Worm (Caenorhabditis elegans) whole organism, young adult: ENCODE measurements around the gene hlh-27.

ENCODE experiments used
- C06A6.2 ChIP-seq: fragments of 200-800 bp; sonication (Bioruptor generic); conservative IDR thresholded peaks from 2 replicates; pipeline ENCODE4 v1.3.6; 2022; ENCODE audit warnings: missing genetic modification characterization, missing compliant biosample characterization
- F23B12.7 ChIP-seq: sonication (generic microtip); optimal IDR thresholded peaks from 2 replicates; lab custom pipeline; 2017; ENCODE audit warnings: missing genetic modification characterization, mild to moderate bottlenecking, missing compliant biosample characterization, antibody characterized with exemption, moderate library complexity; ENCODE audit not compliant: insufficient read depth
- F37B4.10 ChIP-seq: fragments of 200-800 bp; sonication (Bioruptor generic); IDR thresholded peaks from 2 replicates; pipeline ENCODE4 v1.3.6; 2022; ENCODE audit warnings: missing genetic modification characterization, missing compliant biosample characterization
- F52B5.7 ChIP-seq: sonication (generic microtip); optimal IDR thresholded peaks from 2 replicates; lab custom pipeline; 2016; ENCODE audit warnings: mild to moderate bottlenecking, missing genetic modification characterization, missing compliant biosample characterization
- K12H6.12 ChIP-seq: fragments of 200-800 bp; sonication (Bioruptor generic); optimal IDR thresholded peaks from 2 replicates; lab custom pipeline; 2018; ENCODE audit warnings: mild to moderate bottlenecking, missing genetic modification characterization, missing compliant biosample characterization
- T26A5.8 ChIP-seq: sonication (generic microtip); optimal IDR thresholded peaks from 2 replicates; lab custom pipeline; 2016; ENCODE audit warnings: missing genetic modification characterization, missing compliant biosample characterization
- Y53G8AR.9 ChIP-seq: fragments of 200-800 bp; sonication (Bioruptor generic); conservative IDR thresholded peaks from 2 replicates; pipeline ENCODE4 v1.3.6; 2022; ENCODE audit warnings: missing genetic modification reagents, missing genetic modification characterization, missing compliant biosample characterization
- Y56A3A.18 ChIP-seq: fragments of 200-800 bp; sonication (Bioruptor generic); IDR thresholded peaks from 2 replicates; pipeline ENCODE4 v1.3.6; 2022; ENCODE audit warnings: missing genetic modification reagents, missing genetic modification characterization, missing compliant biosample characterization
- akir-1 ChIP-seq: fragments of 200-800 bp; sonication (Bioruptor generic); optimal IDR thresholded peaks from 2 replicates; lab custom pipeline; 2018; ENCODE audit warnings: mild to moderate bottlenecking, missing genetic modification characterization, moderate library complexity, missing compliant biosample characterization
- ama-1 ChIP-seq, 3 experiments: fragments of 150-350 bp in 1 of 3; sonication (generic microtip) in 2 of 3; optimal IDR thresholded peaks; 2 replicates each; lab custom pipeline; 2014 to 2018; ENCODE audit warnings: missing biosample characterization in 2 of 3, missing genetic modification characterization in 2 of 3, missing genetic modification reagents in 2 of 3
- aptf-2 ChIP-seq: fragments of 200-800 bp; sonication (Bioruptor generic); conservative IDR thresholded peaks from 2 replicates; pipeline ENCODE4 v1.3.6; 2022; ENCODE audit warnings: missing genetic modification reagents, missing genetic modification characterization, missing compliant biosample characterization
- aptf-3 ChIP-seq: fragments of 200-800 bp; sonication (Bioruptor generic); IDR thresholded peaks from 2 replicates; pipeline ENCODE4 v1.3.6; 2022; ENCODE audit warnings: missing genetic modification characterization, missing compliant biosample characterization
- atf-7 ChIP-seq: sonication (generic microtip); optimal IDR thresholded peaks from 2 replicates; lab custom pipeline; 2017; ENCODE audit warnings: mild to moderate bottlenecking, missing genetic modification characterization, missing compliant biosample characterization
- athp-1 ChIP-seq: sonication (generic microtip); optimal IDR thresholded peaks from 2 replicates; lab custom pipeline; 2017; ENCODE audit warnings: mild to moderate bottlenecking, missing genetic modification characterization, missing compliant biosample characterization
- attf-3 ChIP-seq: fragments of 200-800 bp; sonication (Bioruptor generic); conservative IDR thresholded peaks from 2 replicates; pipeline ENCODE4 v1.3.6; 2022; ENCODE audit warnings: missing genetic modification reagents, missing genetic modification characterization, missing compliant biosample characterization
- bed-1 ChIP-seq: fragments of 200-800 bp; sonication (Bioruptor generic); IDR thresholded peaks from 2 replicates; pipeline ENCODE4 v1.3.6; 2022; ENCODE audit warnings: missing genetic modification reagents, missing genetic modification characterization, missing compliant biosample characterization
- cebp-1 ChIP-seq, 2 experiments: fragments of 200-800 bp in 1 of 2; sonication (Bioruptor generic) in 1 of 2; sonication (generic microtip) in 1 of 2; IDR thresholded peaks in 1 of 2; optimal IDR thresholded peaks in 1 of 2; 2 replicates each; pipeline versions ENCODE4 v1.3.6 to Lab custom; 2017 to 2022; ENCODE audit warnings: missing compliant biosample characterization in 2 of 2, missing genetic modification characterization in 2 of 2, mild to moderate bottlenecking in 1 of 2, missing genetic modification reagents in 1 of 2, moderate library complexity in 1 of 2
- chd-7 ChIP-seq: sonication (generic microtip); optimal IDR thresholded peaks from 2 replicates; lab custom pipeline; 2016; ENCODE audit warnings: mild to moderate bottlenecking, missing genetic modification characterization, moderate library complexity, missing compliant biosample characterization
- dox-1 ChIP-seq: fragments of 200-800 bp; sonication (Bioruptor generic); IDR thresholded peaks from 2 replicates; pipeline ENCODE4 v1.3.6; 2022; ENCODE audit warnings: missing genetic modification reagents, missing genetic modification characterization, missing compliant biosample characterization
- egl-18 ChIP-seq: fragments of 200-800 bp; sonication (Bioruptor generic); IDR thresholded peaks from 2 replicates; pipeline ENCODE4 v1.3.6; 2022; ENCODE audit warnings: missing genetic modification reagents, missing genetic modification characterization, missing compliant biosample characterization
- egl-44 ChIP-seq: fragments of 200-800 bp; sonication (Bioruptor generic); IDR thresholded peaks from 2 replicates; pipeline ENCODE4 v1.3.6; 2022; ENCODE audit warnings: missing genetic modification reagents, missing genetic modification characterization, missing compliant biosample characterization
- ekl-4 ChIP-seq: fragments of 200-800 bp; sonication (Bioruptor generic); IDR thresholded peaks from 2 replicates; pipeline ENCODE4 v1.3.6; 2022; ENCODE audit warnings: missing genetic modification reagents, missing genetic modification characterization, missing compliant biosample characterization
- hlh-12 ChIP-seq: sonication (generic microtip); optimal IDR thresholded peaks from 2 replicates; lab custom pipeline; 2016; ENCODE audit warnings: missing genetic modification characterization, missing compliant biosample characterization
- hlh-26 ChIP-seq: fragments of 200-800 bp; sonication (Bioruptor generic); conservative IDR thresholded peaks from 2 replicates; pipeline ENCODE4 v1.3.6; 2022; ENCODE audit warnings: missing genetic modification reagents, missing genetic modification characterization, missing compliant biosample characterization
- hmg-20 ChIP-seq: fragments of 200-800 bp; sonication (Bioruptor generic); IDR thresholded peaks from 2 replicates; pipeline ENCODE4 v1.3.6; 2022; ENCODE audit warnings: missing genetic modification reagents, missing genetic modification characterization, missing compliant biosample characterization
- hsf-1 ChIP-seq: fragments of 200-800 bp; sonication (Bioruptor generic); IDR thresholded peaks from 2 replicates; pipeline ENCODE4 v1.3.6; 2022; ENCODE audit warnings: missing genetic modification reagents, missing genetic modification characterization, missing compliant biosample characterization
- lin-35 ChIP-seq, 3 experiments: fragments of 150-350 bp in 2 of 3; sonication (generic microtip) in 1 of 3; optimal IDR thresholded peaks; 2 replicates each; lab custom pipeline; 2014 to 2018; ENCODE audit warnings: missing biosample characterization in 3 of 3, missing genetic modification characterization in 3 of 3, missing genetic modification reagents in 3 of 3
- lin-54 ChIP-seq: fragments of 200-800 bp; sonication (Bioruptor generic); optimal IDR thresholded peaks from 2 replicates; lab custom pipeline; 2018; ENCODE audit warnings: mild to moderate bottlenecking, missing genetic modification characterization, missing compliant biosample characterization
- madf-6 ChIP-seq: fragments of 200-800 bp; sonication (Bioruptor generic); IDR thresholded peaks from 2 replicates; pipeline ENCODE4 v1.3.6; 2022; ENCODE audit warnings: missing genetic modification reagents, missing genetic modification characterization, missing compliant biosample characterization
- mcd-1 ChIP-seq: fragments of 200-800 bp; sonication (Bioruptor generic); IDR thresholded peaks from 2 replicates; pipeline ENCODE4 v1.3.6; 2022; ENCODE audit warnings: missing genetic modification reagents, missing genetic modification characterization, missing compliant biosample characterization
- nfyb-1 ChIP-seq: fragments of 200-800 bp; sonication (Bioruptor generic); IDR thresholded peaks from 2 replicates; pipeline ENCODE4 v1.3.6; 2022; ENCODE audit warnings: missing genetic modification reagents, missing genetic modification characterization, missing compliant biosample characterization
- nhr-27 ChIP-seq: fragments of 200-800 bp; sonication (Bioruptor generic); optimal IDR thresholded peaks from 2 replicates; lab custom pipeline; 2018; ENCODE audit warnings: mild to moderate bottlenecking, missing genetic modification characterization, moderate library complexity, missing compliant biosample characterization
- pha-4 ChIP-seq: fragments of 150-350 bp; sonication (generic microtip); optimal IDR thresholded peaks from 2 replicates; lab custom pipeline; 2014; ENCODE audit warnings: missing biosample characterization, missing genetic modification reagents, missing genetic modification characterization
- rec-8 ChIP-seq, 2 experiments: sonication (generic microtip); optimal IDR thresholded peaks; 2 replicates each; lab custom pipeline; 2016; ENCODE audit warnings: mild to moderate bottlenecking in 2 of 2, missing genetic modification characterization in 2 of 2, missing genetic modification reagents in 2 of 2, missing genotype in 2 of 2, missing biosample characterization in 1 of 2, missing compliant biosample characterization in 1 of 2, moderate library complexity in 1 of 2
- repo-1 ChIP-seq: sonication (generic microtip); optimal IDR thresholded peaks from 2 replicates; lab custom pipeline; 2017; ENCODE audit warnings: mild to moderate bottlenecking, missing genetic modification characterization, missing compliant biosample characterization
- snpc-1.3 ChIP-seq: sonication (generic microtip); optimal IDR thresholded peaks from 2 replicates; lab custom pipeline; 2017; ENCODE audit warnings: missing genetic modification characterization, mild to moderate bottlenecking, missing compliant biosample characterization, antibody characterized with exemption, moderate library complexity, missing genotype, missing genetic modification reagents; ENCODE audit not compliant: insufficient read depth
- snpc-3.4 ChIP-seq: sonication (generic microtip); optimal IDR thresholded peaks from 2 replicates; lab custom pipeline; 2017; ENCODE audit warnings: missing genetic modification characterization, mild to moderate bottlenecking, missing compliant biosample characterization, antibody characterized with exemption, moderate library complexity, missing genotype, missing genetic modification reagents
- snpc-4 ChIP-seq, 5 experiments: fragments of 150-350 bp in 1 of 5; sonication (generic microtip) in 4 of 5; optimal IDR thresholded peaks; 2 replicates each; lab custom pipeline; 2014 to 2018; ENCODE audit warnings: missing genetic modification characterization in 5 of 5, missing biosample characterization in 3 of 5, antibody characterized with exemption in 2 of 5, mild to moderate bottlenecking in 2 of 5, missing compliant biosample characterization in 2 of 5, missing genotype in 2 of 5, moderate library complexity in 2 of 5, missing genetic modification reagents in 1 of 5
- sptf-2 ChIP-seq: fragments of 200-800 bp; sonication (Bioruptor generic); optimal IDR thresholded peaks from 2 replicates; lab custom pipeline; 2018; ENCODE audit warnings: mild to moderate bottlenecking, missing genetic modification characterization, missing compliant biosample characterization
- tbp1 ChIP-seq: fragments of 200-800 bp; sonication (Bioruptor generic); optimal IDR thresholded peaks from 2 replicates; lab custom pipeline; 2018; ENCODE audit warnings: mild to moderate bottlenecking, missing genetic modification characterization, missing compliant biosample characterization
- unc-62 ChIP-seq: fragments of 150-350 bp; optimal IDR thresholded peaks from 2 replicates; lab custom pipeline; 2014; ENCODE audit warnings: missing biosample characterization, missing genetic modification reagents, missing genetic modification characterization
- ztf-22 ChIP-seq: fragments of 200-800 bp; sonication (Bioruptor generic); optimal IDR thresholded peaks from 2 replicates; lab custom pipeline; 2018; ENCODE audit warnings: mild to moderate bottlenecking, missing genetic modification characterization, moderate library complexity, missing compliant biosample characterization
- ztf-28 ChIP-seq: fragments of 200-800 bp; sonication (Bioruptor generic); IDR thresholded peaks from 2 replicates; pipeline ENCODE4 v1.3.6; 2022; ENCODE audit warnings: missing genetic modification reagents, missing genetic modification characterization, missing compliant biosample characterization
- ztf-6 ChIP-seq: fragments of 200-800 bp; sonication (Bioruptor generic); IDR thresholded peaks from 2 replicates; pipeline ENCODE4 v1.3.6; 2022; ENCODE audit warnings: missing genetic modification reagents, missing genetic modification characterization, missing compliant biosample characterization

Gene hlh-27

DNA sequence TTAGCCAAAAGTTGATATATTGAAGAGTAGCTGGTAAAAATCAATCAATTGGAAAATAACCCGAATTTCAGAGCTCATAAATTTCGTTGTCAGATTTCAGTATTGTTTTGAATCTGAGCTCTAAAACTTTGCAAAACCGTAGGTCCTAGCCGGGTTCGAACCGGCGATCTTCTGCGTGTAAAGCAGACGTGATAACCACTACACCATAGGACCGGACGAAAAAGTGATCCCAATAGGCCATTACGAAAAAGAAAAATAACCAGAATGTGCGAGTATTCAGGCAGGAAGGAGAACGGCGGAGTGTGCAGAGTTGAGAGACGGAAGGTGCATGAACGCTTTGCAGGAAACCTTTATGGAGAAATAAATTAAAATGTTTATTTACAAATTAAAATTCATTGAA is 37.0 kb upstream of the hlh-27 start (continued):
- peak; percentile 72; the same call in 1 of the 2 replicates for TF ChIP-seq nfyb-1
- TF ChIP-seq athp-1 (tag; lab: Kevin White, UChicago), result peak; percentile 50
- TF ChIP-seq K12H6.12, result no peak
- TF ChIP-seq, all 124 proteins: peak for 50

DNA sequence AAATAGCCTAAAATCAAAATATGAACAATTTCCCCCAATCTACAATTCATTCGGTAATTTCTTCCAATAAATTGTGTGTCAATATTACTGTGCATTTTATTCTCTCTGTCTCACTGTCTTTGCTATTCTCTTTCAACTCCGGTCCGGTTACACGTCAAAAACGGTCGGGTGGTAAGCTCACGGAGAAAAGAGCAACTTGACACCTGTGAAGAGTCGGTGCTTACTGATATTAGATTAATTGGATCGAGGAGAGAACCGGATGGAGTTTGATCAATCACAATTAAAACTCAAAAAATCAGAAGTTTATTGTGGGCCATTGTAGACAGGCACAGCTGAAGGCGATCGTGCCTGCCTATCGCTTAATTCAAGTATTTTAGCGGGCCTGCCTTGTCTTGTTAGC is 34.9 kb upstream of the hlh-27 start:
- peak; percentile 45; the same call in 1 of the 2 replicates for TF ChIP-seq dox-1 (GFP tag; lab: Robert Waterston, UW)
- TF ChIP-seq atf-7 (tag; lab: Kevin White, UChicago), result peak; percentile 70
- no peak for TF ChIP-seq egl-44 (GFP tag; lab: Robert Waterston, UW)
- TF ChIP-seq tbp1, result no peak
- TF ChIP-seq T26A5.8, result no peak
- TF ChIP-seq nhr-27, result no peak
- no peak for TF ChIP-seq cebp-1 (GFP tag; IDR thresholded peaks at IDR 0.05; lab: Robert Waterston, UW)
- peak; percentile 40 for TF ChIP-seq cebp-1 (tag; optimal IDR thresholded peaks at IDR 0.05; lab: Kevin White, UChicago)
- TF ChIP-seq mcd-1 (GFP tag; lab: Robert Waterston, UW), result peak; percentile 38; the same call in 1 of the 2 replicates
- TF ChIP-seq F37B4.10 (GFP tag; lab: Robert Waterston, UW), result no peak
- peak; percentile 86 for TF ChIP-seq repo-1 (tag; lab: Kevin White, UChicago)
- peak; percentile 6 for TF ChIP-seq lin-54
- TF ChIP-seq F52B5.7 (tag; lab: Kevin White, UChicago), result peak; percentile 62
- TF ChIP-seq snpc-3.4 (tag; lab: Kevin White, UChicago), result no peak
- TF ChIP-seq unc-62 (GFP tag; lab: Kevin White, UChicago), result no peak
- peak; percentile 73; the same call in 1 of the 2 replicates for TF ChIP-seq ekl-4
- TF ChIP-seq rec-8 (tag; optimal IDR thresholded peaks at IDR 0.05; lab: Kevin White, UChicago), result no peak
- TF ChIP-seq attf-3 (GFP tag; lab: Robert Waterston, UW), result no peak
- TF ChIP-seq C06A6.2 (GFP tag; lab: Robert Waterston, UW), result 0 out of 2 replicates have a peak, but pooled peaks have one; percentile 26
- TF ChIP-seq chd-7 (tag; lab: Kevin White, UChicago), result peak; percentile 70
- TF ChIP-seq sptf-2 (GFP tag; lab: Kevin White, UChicago), result no peak
- peak; percentile 78; the same call in 1 of the 2 replicates for TF ChIP-seq Y56A3A.18 (GFP tag; lab: Robert Waterston, UW)
- no peak for TF ChIP-seq ztf-28
- no peak for TF ChIP-seq hlh-26 (GFP tag; lab: Robert Waterston, UW)
- TF ChIP-seq hmg-20, result 0 out of 2 replicates have a peak, but pooled peaks have one; percentile 2
- TF ChIP-seq ama-1 (optimal IDR thresholded peaks at IDR 0.05; lab: Kevin White, UChicago), result peak; percentile 33
- no peak for TF ChIP-seq ama-1 (GFP tag; optimal IDR thresholded peaks at IDR 0.05; lab: Kevin White, UChicago)
- TF ChIP-seq hsf-1, result no peak
- TF ChIP-seq athp-1 (tag; lab: Kevin White, UChicago), result no peak
- TF ChIP-seq ztf-22 (GFP tag; lab: Kevin White, UChicago), result no peak
- TF ChIP-seq snpc-1.3 (tag; lab: Kevin White, UChicago), result no peak
- TF ChIP-seq aptf-3 (GFP tag; lab: Robert Waterston, UW), result no peak
- TF ChIP-seq lin-35 (GFP tag; optimal IDR thresholded peaks at IDR 0.05; lab: Kevin White, UChicago), result peak in 1 of 3 experiments; percentile 55
- no peak for TF ChIP-seq snpc-4 (GFP tag; optimal IDR thresholded peaks at IDR 0.05; lab: Kevin White, UChicago)
- peak in 1 of 4 experiments; percentile 20 for TF ChIP-seq snpc-4 (tag; optimal IDR thresholded peaks at IDR 0.05; lab: Kevin White, UChicago)
- no peak for TF ChIP-seq egl-18 (GFP tag; lab: Robert Waterston, UW)
- no peak for TF ChIP-seq ztf-6 (GFP tag; lab: Robert Waterston, UW)
- TF ChIP-seq akir-1 (GFP tag; lab: Kevin White, UChicago), result no peak
- TF ChIP-seq Y53G8AR.9, result peak; percentile 81; the same call in 1 of the 2 replicates
- TF ChIP-seq pha-4 (tag; lab: Kevin White, UChicago), result no peak
- TF ChIP-seq madf-6 (GFP tag; lab: Robert Waterston, UW), result peak; percentile 33
- no peak for TF ChIP-seq hlh-12 (tag; lab: Kevin White, UChicago)
- TF ChIP-seq aptf-2, result no peak
- TF ChIP-seq bed-1 (GFP tag; lab: Robert Waterston, UW), result 0 out of 2 replicates have a peak, but pooled peaks have one; percentile 47
- no peak for TF ChIP-seq F23B12.7
